Worm (Caenorhabditis elegans) whole organism, mixed stage, embryonic: Measurements from ENCODE around the gene Y12A6A.1.

Experiments used
- ceh-43 ChIP-seq: fragments of 200-800 bp; sonication (Bioruptor generic); optimal IDR thresholded peaks from 2 replicates; lab custom pipeline; 2018; ENCODE audit warnings: mild to moderate bottlenecking, missing genetic modification characterization, moderate library complexity, missing compliant biosample characterization
- nhr-76 ChIP-seq: sonication (generic microtip); optimal IDR thresholded peaks from 2 replicates; lab custom pipeline; 2017; ENCODE audit warnings: missing biosample characterization, missing genetic modification characterization
- sptf-1 ChIP-seq: sonication (generic microtip); optimal IDR thresholded peaks from 2 replicates; lab custom pipeline; 2017; ENCODE audit warnings: mild to moderate bottlenecking, missing genetic modification characterization, moderate library complexity, missing compliant biosample characterization

- TF ChIP-seq ceh-43 (GFP tag; lab: Kevin White, UChicago) (no peak), nhr-76 (tag; lab: Kevin White, UChicago) (no peak), sptf-1 (tag; lab: Kevin White, UChicago) (no peak)
Observed at ce11 chrX:13578483-13578882, 43.0 kb downstream of the Y12A6A.1 start, which contains the start of gene F54B11.11.
